Fruit fly (Drosophila melanogaster) whole organism, embryonic: Measurements from ENCODE around the gene anchor.

Experiments
- ATbp ChIP-seq: fragments of 200-800 bp; sonication (Bioruptor generic); optimal IDR thresholded peaks from 2 replicates; lab custom pipeline; 2017; ENCODE audit warnings: missing biosample characterization, mild to moderate bottlenecking, missing genetic modification characterization, missing genetic modification reagents
- Blimp-1 ChIP-seq: fragments of 200-800 bp; sonication (Bioruptor generic); optimal IDR thresholded peaks from 3 replicates; lab custom pipeline; 2018; ENCODE audit warnings: missing biosample characterization, missing genetic modification characterization, mild to moderate bottlenecking, moderate library complexity, missing genetic modification reagents
- CG17328 ChIP-seq: fragments of 200-800 bp; sonication (Bioruptor generic); IDR thresholded peaks from 2 replicates; pipeline ENCODE4 v1.3.6; 2022; ENCODE audit warnings: missing biosample characterization, missing genetic modification characterization
- CG4617 ChIP-seq: fragments of 200-800 bp; sonication (Bioruptor generic); optimal IDR thresholded peaks from 3 replicates; lab custom pipeline; 2016; ENCODE audit warnings: missing biosample characterization, missing genetic modification characterization, borderline replicate concordance
- Hand ChIP-seq: fragments of 200-800 bp; sonication (Bioruptor generic); optimal IDR thresholded peaks from 2 replicates; lab custom pipeline; 2017; ENCODE audit warnings: mild to moderate bottlenecking, missing biosample characterization, missing genetic modification reagents, missing genetic modification characterization
- Mrtf ChIP-seq: fragments of 200-800 bp; sonication (Bioruptor generic); IDR thresholded peaks from 3 replicates; pipeline ENCODE4 v1.3.6; 2022; ENCODE audit warnings: missing biosample characterization, missing genetic modification characterization
- ato ChIP-seq: fragments of 200-800 bp; sonication (Bioruptor generic); IDR thresholded peaks from 2 replicates; pipeline ENCODE4 v1.3.6; 2022; ENCODE audit warnings: missing biosample characterization, missing genetic modification characterization; ENCODE audit not compliant: partially characterized antibody
- chinmo ChIP-seq: fragments of 200-800 bp; sonication (Bioruptor generic); IDR thresholded peaks from 4 replicates; pipeline ENCODE4 v1.3.6; 2022; ENCODE audit warnings: missing biosample characterization, missing genetic modification characterization; ENCODE audit not compliant: partially characterized antibody

- TF ChIP-seq ATbp (GFP tag; lab: Kevin White, UChicago) (no peak), Mrtf (GFP tag; lab: Robert Waterston, UW) (no peak), Hand (GFP tag; lab: Kevin White, UChicago) (no peak), CG4617 (GFP tag; lab: Kevin White, UChicago) (no peak), CG17328 (no peak), ato (GFP tag; lab: Robert Waterston, UW) (no peak), Blimp-1 (GFP tag; lab: Kevin White, UChicago) (no peak), chinmo (GFP tag; lab: Robert Waterston, UW) (peak; percentile 93; the same call in 3 of the 4 replicates)
These were observed 14.9 kb upstream of the anchor start for dm6 chr3L:17606629-17607287.
